Fruit fly (Drosophila melanogaster) whole organism, embryonic: ENCODE measurements around the gene ana1.

Source experiments
- Aef1 ChIP-seq: fragments of 200-800 bp; sonication (Bioruptor generic); IDR thresholded peaks from 3 replicates; pipeline ENCODE4 v1.3.6; 2022; ENCODE audit warnings: missing biosample characterization, missing genetic modification characterization
- Atf-2 ChIP-seq: fragments of 200-800 bp; sonication (Bioruptor generic); optimal IDR thresholded peaks from 2 replicates; lab custom pipeline; 2016; ENCODE audit warnings: missing biosample characterization, missing genetic modification characterization
- BtbVII ChIP-seq: fragments of 200-800 bp; sonication (Bioruptor generic); optimal IDR thresholded peaks from 3 replicates; lab custom pipeline; 2017; ENCODE audit warnings: missing biosample characterization, mild to moderate bottlenecking, missing genetic modification characterization
- CG11398 ChIP-seq: fragments of 200-800 bp; sonication (Bioruptor generic); optimal IDR thresholded peaks from 2 replicates; lab custom pipeline; 2016; ENCODE audit warnings: missing biosample characterization, missing genetic modification characterization
- CG12219 ChIP-seq: fragments of 200-800 bp; sonication (Bioruptor generic); optimal IDR thresholded peaks from 3 replicates; lab custom pipeline; 2018; ENCODE audit warnings: missing biosample characterization, mild to moderate bottlenecking, missing genetic modification characterization
- CG12769 ChIP-seq: fragments of 200-800 bp; sonication (Bioruptor generic); optimal IDR thresholded peaks from 2 replicates; lab custom pipeline; 2019; ENCODE audit warnings: missing biosample characterization, mild to moderate bottlenecking, missing genetic modification characterization, moderate library complexity
- CG13287 ChIP-seq: fragments of 200-800 bp; sonication (Bioruptor generic); IDR thresholded peaks from 2 replicates; pipeline ENCODE4 v1.3.6; 2022; ENCODE audit warnings: missing biosample characterization, missing genetic modification characterization; ENCODE audit not compliant: partially characterized antibody
- CG14965 ChIP-seq: fragments of 200-800 bp; sonication (Bioruptor generic); optimal IDR thresholded peaks from 2 replicates; lab custom pipeline; 2016; ENCODE audit warnings: missing biosample characterization, missing genetic modification characterization, borderline replicate concordance
- CG15514 ChIP-seq: fragments of 200-800 bp; sonication (Bioruptor generic); optimal IDR thresholded peaks from 3 replicates; lab custom pipeline; 2017; ENCODE audit warnings: missing biosample characterization, missing genetic modification characterization, mild to moderate bottlenecking, moderate library complexity, missing genetic modification reagents
- CG15601 ChIP-seq: fragments of 200-800 bp; sonication (Bioruptor generic); optimal IDR thresholded peaks from 3 replicates; lab custom pipeline; 2019; ENCODE audit warnings: missing biosample characterization, mild to moderate bottlenecking, missing genetic modification characterization, moderate library complexity
- CG1603 ChIP-seq: fragments of 200-800 bp; sonication (Bioruptor generic); optimal IDR thresholded peaks from 2 replicates; lab custom pipeline; 2019; ENCODE audit warnings: missing biosample characterization, mild to moderate bottlenecking, missing genetic modification characterization, moderate library complexity
- CG17359 ChIP-seq: fragments of 200-800 bp; sonication (Bioruptor generic); optimal IDR thresholded peaks from 3 replicates; lab custom pipeline; 2018; ENCODE audit warnings: missing biosample characterization, mild to moderate bottlenecking, missing genetic modification characterization, moderate library complexity
- CG31388 ChIP-seq: fragments of 200-800 bp; sonication (Bioruptor generic); optimal IDR thresholded peaks from 2 replicates; lab custom pipeline; 2016; ENCODE audit warnings: missing biosample characterization, missing genetic modification characterization
- CG42726 ChIP-seq: fragments of 200-800 bp; sonication (Bioruptor generic); IDR thresholded peaks from 2 replicates; pipeline ENCODE4 v1.3.6; 2022; ENCODE audit warnings: missing biosample characterization, missing genetic modification characterization; ENCODE audit not compliant: partially characterized antibody
- CG4424 ChIP-seq: fragments of 200-800 bp; sonication (Bioruptor generic); optimal IDR thresholded peaks from 3 replicates; lab custom pipeline; 2016; ENCODE audit warnings: missing biosample characterization, missing genetic modification characterization
- CG4820 ChIP-seq: fragments of 200-800 bp; sonication (Bioruptor generic); optimal IDR thresholded peaks from 3 replicates; lab custom pipeline; 2016; ENCODE audit warnings: missing biosample characterization, missing genetic modification characterization
- CG6683 ChIP-seq: fragments of 200-800 bp; sonication (Bioruptor generic); optimal IDR thresholded peaks from 2 replicates; lab custom pipeline; 2017; ENCODE audit warnings: missing biosample characterization, mild to moderate bottlenecking, missing genetic modification characterization, missing genetic modification reagents
- CG7556 ChIP-seq: fragments of 200-800 bp; sonication (Bioruptor generic); optimal IDR thresholded peaks from 2 replicates; lab custom pipeline; 2017; ENCODE audit warnings: missing biosample characterization, mild to moderate bottlenecking, missing genetic modification characterization
- CG7839 ChIP-seq: fragments of 200-800 bp; sonication (Bioruptor generic); optimal IDR thresholded peaks from 3 replicates; lab custom pipeline; 2018; ENCODE audit warnings: missing biosample characterization, mild to moderate bottlenecking, missing genetic modification characterization, moderate library complexity
- CG9797 ChIP-seq: fragments of 200-800 bp; sonication (Bioruptor generic); optimal IDR thresholded peaks from 3 replicates; lab custom pipeline; 2018; ENCODE audit warnings: missing biosample characterization, mild to moderate bottlenecking, missing genetic modification characterization
- CHES-1-like ChIP-seq: fragments of 200-800 bp; sonication (Bioruptor generic); optimal IDR thresholded peaks from 2 replicates; lab custom pipeline; 2016; ENCODE audit warnings: missing biosample characterization, missing genetic modification characterization
- Chrac-16 ChIP-seq: fragments of 200-800 bp; sonication (Bioruptor generic); optimal IDR thresholded peaks from 3 replicates; lab custom pipeline; 2016; ENCODE audit warnings: missing biosample characterization, missing genetic modification characterization
- CrebB ChIP-seq: fragments of 200-800 bp; sonication (Bioruptor generic); optimal IDR thresholded peaks from 3 replicates; lab custom pipeline; 2018; ENCODE audit warnings: missing biosample characterization, mild to moderate bottlenecking, missing genetic modification characterization
- Dbx ChIP-seq: fragments of 200-800 bp; sonication (Bioruptor generic); IDR thresholded peaks from 3 replicates; pipeline ENCODE4 v1.3.6; 2022; ENCODE audit warnings: missing biosample characterization, missing genetic modification characterization
- Dip2 ChIP-seq: fragments of 200-800 bp; sonication (Bioruptor generic); IDR thresholded peaks from 2 replicates; pipeline ENCODE4 v1.3.6; 2022; ENCODE audit warnings: missing biosample characterization, missing genetic modification characterization
- Doc3 ChIP-seq: fragments of 200-800 bp; sonication (Bioruptor generic); IDR thresholded peaks from 3 replicates; pipeline ENCODE4 v1.3.6; 2022; ENCODE audit warnings: missing biosample characterization, missing genetic modification characterization; ENCODE audit not compliant: partially characterized antibody
- Kr ChIP-seq: fragments of 200-800 bp; sonication (Bioruptor generic); optimal IDR thresholded peaks from 2 replicates; lab custom pipeline; 2017; ENCODE audit warnings: missing biosample characterization, mild to moderate bottlenecking, missing genetic modification characterization
- Trl ChIP-seq, 3 experiments: fragments of >200 bp in 2 of 3; fragments of 200-800 bp in 1 of 3; sonication (Bioruptor generic) in 1 of 3; optimal IDR thresholded peaks; 2 replicates in 1 of 3; 3 replicates in 2 of 3; lab custom pipeline; 2016 to 2017; ENCODE audit warnings: missing biosample characterization in 1 of 3, missing genetic modification characterization in 1 of 3
- Xrp1 ChIP-seq: fragments of 200-800 bp; sonication (Bioruptor generic); IDR thresholded peaks from 2 replicates; pipeline ENCODE4 v1.3.6; 2022; ENCODE audit warnings: missing biosample characterization, missing genetic modification characterization
- YL-1 ChIP-seq: fragments of 200-800 bp; sonication (Bioruptor generic); optimal IDR thresholded peaks from 3 replicates; lab custom pipeline; 2017; ENCODE audit warnings: missing biosample characterization, mild to moderate bottlenecking, missing genetic modification characterization
- ash1 ChIP-seq: fragments of 200-800 bp; sonication (Bioruptor generic); optimal IDR thresholded peaks from 2 replicates; lab custom pipeline; 2018; ENCODE audit warnings: missing biosample characterization, mild to moderate bottlenecking, missing genetic modification characterization
- bbx ChIP-seq: fragments of 200-800 bp; sonication (Bioruptor generic); IDR thresholded peaks from 2 replicates; pipeline ENCODE4 v1.3.6; 2022; ENCODE audit warnings: missing biosample characterization, missing genetic modification characterization; ENCODE audit not compliant: partially characterized antibody
- cato ChIP-seq: fragments of 200-800 bp; sonication (Bioruptor generic); optimal IDR thresholded peaks from 2 replicates; lab custom pipeline; 2016; ENCODE audit warnings: missing biosample characterization, missing genetic modification characterization, borderline replicate concordance
- da ChIP-seq: fragments of 200-800 bp; sonication (Bioruptor generic); optimal IDR thresholded peaks from 2 replicates; lab custom pipeline; 2016; ENCODE audit warnings: missing biosample characterization, missing genetic modification characterization
- dm ChIP-seq: fragments of 200-800 bp; sonication (Bioruptor generic); optimal IDR thresholded peaks from 3 replicates; lab custom pipeline; 2016; ENCODE audit warnings: missing biosample characterization, missing genetic modification characterization
- emc ChIP-seq: fragments of 200-800 bp; sonication (Bioruptor generic); optimal IDR thresholded peaks from 2 replicates; lab custom pipeline; 2016; ENCODE audit warnings: missing biosample characterization, missing genetic modification characterization
- fd102C ChIP-seq: fragments of 200-800 bp; sonication (Bioruptor generic); optimal IDR thresholded peaks from 2 replicates; lab custom pipeline; 2018; ENCODE audit warnings: missing biosample characterization, mild to moderate bottlenecking, missing genetic modification characterization, moderate library complexity
- gem ChIP-seq: fragments of 200-800 bp; sonication (Bioruptor generic); optimal IDR thresholded peaks from 2 replicates; lab custom pipeline; 2019; ENCODE audit warnings: missing biosample characterization, mild to moderate bottlenecking, missing genetic modification characterization, moderate library complexity
- onecut ChIP-seq: fragments of 200-800 bp; sonication (Bioruptor generic); IDR thresholded peaks from 2 replicates; pipeline ENCODE4 v1.3.6; 2022; ENCODE audit warnings: missing biosample characterization, missing genetic modification characterization
- pan ChIP-seq, 4 experiments: fragments of >200 bp in 3 of 4; fragments of 200-800 bp in 1 of 4; sonication (Bioruptor generic) in 1 of 4; optimal IDR thresholded peaks in 3 of 4; IDR thresholded peaks in 1 of 4; 2 replicates each; pipeline versions ENCODE4 v1.3.6 to Lab custom; 2017 to 2022; ENCODE audit warnings: missing biosample characterization in 2 of 4, missing genetic modification characterization in 2 of 4, mixed read lengths in 1 of 4
- pnt ChIP-seq: fragments of 200-800 bp; sonication (Bioruptor generic); optimal IDR thresholded peaks from 3 replicates; lab custom pipeline; 2016; ENCODE audit warnings: missing biosample characterization, missing genetic modification characterization
- sima ChIP-seq: fragments of 200-800 bp; sonication (Bioruptor generic); optimal IDR thresholded peaks from 2 replicates; lab custom pipeline; 2016; ENCODE audit warnings: missing biosample characterization, missing genetic modification characterization
- slou ChIP-seq: fragments of 200-800 bp; sonication (Bioruptor generic); optimal IDR thresholded peaks from 3 replicates; lab custom pipeline; 2016; ENCODE audit warnings: missing biosample characterization, missing genetic modification characterization
- stc ChIP-seq: fragments of 200-800 bp; sonication (Bioruptor generic); IDR thresholded peaks from 2 replicates; pipeline ENCODE4 v1.3.6; 2022; ENCODE audit warnings: missing biosample characterization, missing genetic modification characterization
- tap ChIP-seq: fragments of 200-800 bp; optimal IDR thresholded peaks from 3 replicates; lab custom pipeline; 2019; ENCODE audit warnings: missing biosample characterization, mild to moderate bottlenecking, missing genetic modification characterization, moderate library complexity
- toy ChIP-seq: fragments of 200-800 bp; sonication (Bioruptor generic); IDR thresholded peaks from 2 replicates; pipeline ENCODE4 v1.3.6; 2022; ENCODE audit warnings: missing biosample characterization, missing genetic modification characterization
- vfl ChIP-seq: fragments of 200-800 bp; sonication (Bioruptor generic); optimal IDR thresholded peaks from 2 replicates; lab custom pipeline; 2016; ENCODE audit warnings: missing biosample characterization, missing genetic modification characterization
- vnd ChIP-seq: fragments of 200-800 bp; sonication (Bioruptor generic); IDR thresholded peaks from 3 replicates; pipeline ENCODE4 v1.3.6; 2022; ENCODE audit warnings: missing biosample characterization, missing genetic modification characterization; ENCODE audit not compliant: partially characterized antibody
- wek ChIP-seq: fragments of 200-800 bp; sonication (Bioruptor generic); optimal IDR thresholded peaks from 3 replicates; lab custom pipeline; 2018; ENCODE audit warnings: missing biosample characterization, mild to moderate bottlenecking, missing genetic modification characterization, moderate library complexity
- yki ChIP-seq: fragments of >200 bp; optimal IDR thresholded peaks from 3 replicates; lab custom pipeline; 2018

Gene ana1

dm6 chr3R:24567427-24567771 is 37.0 kb downstream of the ana1 start (continued):
- TF ChIP-seq YL-1 (peak; percentile 43), Kr (GFP tag; lab: Kevin White, UChicago) (no peak), stc (GFP tag; lab: Robert Waterston, UW) (peak; percentile 87), CG11398 (GFP tag; lab: Kevin White, UChicago) (peak; percentile 85), gem (peak; percentile 92), CG15514 (GFP tag; lab: Kevin White, UChicago) (peak; percentile 76), sima (GFP tag; lab: Kevin White, UChicago) (peak; percentile 45), Xrp1 (GFP tag; lab: Robert Waterston, UW) (peak; percentile 88), slou (GFP tag; lab: Kevin White, UChicago) (peak; percentile 81), Doc3 (GFP tag; lab: Robert Waterston, UW) (no peak), CG15601 (tag; lab: Kevin White, UChicago) (peak; percentile 73), CG6683 (GFP tag; lab: Kevin White, UChicago) (peak; percentile 64), CG12769 (tag; lab: Kevin White, UChicago) (peak; percentile 95), Trl (optimal IDR thresholded peaks at IDR 0.05; lab: Kevin White, UChicago) (no peak), Trl (GFP tag; optimal IDR thresholded peaks at IDR 0.05; lab: Kevin White, UChicago) (peak; percentile 93), wek (GFP tag; lab: Kevin White, UChicago) (peak; percentile 64), cato (peak; percentile 69), da (GFP tag; lab: Kevin White, UChicago) (peak; percentile 68), Chrac-16 (GFP tag; lab: Kevin White, UChicago) (peak; percentile 86), vnd (GFP tag; lab: Robert Waterston, UW) (no peak), Aef1 (GFP tag; lab: Robert Waterston, UW) (peak; percentile 88), ash1 (GFP tag; lab: Kevin White, UChicago) (no peak), CrebB (tag; lab: Kevin White, UChicago) (peak; percentile 64), bbx (no peak), CG4820 (GFP tag; lab: Kevin White, UChicago) (peak; percentile 79), CG31388 (peak; percentile 83), pnt (GFP tag; lab: Kevin White, UChicago) (peak; percentile 91), CG42726 (no peak), tap (tag; lab: Kevin White, UChicago) (peak; percentile 85), CG1603 (peak; percentile 89), CG17359 (tag; lab: Kevin White, UChicago) (peak; percentile 82), BtbVII (GFP tag; lab: Kevin White, UChicago) (peak; percentile 66), Atf-2 (peak; percentile 83), CG14965 (peak; percentile 73), CHES-1-like (GFP tag; lab: Kevin White, UChicago) (peak; percentile 86), yki (lab: Kevin White, UChicago) (no peak), pan (optimal IDR thresholded peaks at IDR 0.05; lab: Kevin White, UChicago) (no peak), pan (GFP tag; optimal IDR thresholded peaks at IDR 0.05 in 1 of 2, IDR thresholded peaks at IDR 0.05 in 1 of 2) (peak in 1 of 2 experiments; percentile 91), toy (GFP tag; lab: Robert Waterston, UW) (no peak), CG9797 (GFP tag; lab: Kevin White, UChicago) (no peak), CG13287 (GFP tag; lab: Robert Waterston, UW) (no peak), dm (GFP tag; lab: Kevin White, UChicago) (peak; percentile 72), Dbx (GFP tag; lab: Robert Waterston, UW) (peak; percentile 89), fd102C (GFP tag; lab: Kevin White, UChicago) (peak; percentile 21), onecut (peak; percentile 81), emc (peak; percentile 74), Dip2 (no peak), CG12219 (peak; percentile 87), vfl (GFP tag; lab: Kevin White, UChicago) (peak; percentile 77), CG7839 (tag; lab: Kevin White, UChicago) (peak; percentile 90), CG4424 (peak; percentile 79), CG7556 (peak; percentile 83)
